Worm (Caenorhabditis elegans) whole organism, early embryonic: ENCODE measurements around the gene C03B1.14.

Experiments used
- ama-1 ChIP-seq: fragments of 150-350 bp; optimal IDR thresholded peaks from 2 replicates; lab custom pipeline; 2014
- ets-7 ChIP-seq: sonication (generic microtip); optimal IDR thresholded peaks from 2 replicates; lab custom pipeline; 2016; ENCODE audit warnings: missing genotype, missing genetic modification characterization, missing compliant biosample characterization
- hnd-1 ChIP-seq: sonication (generic microtip); optimal IDR thresholded peaks from 2 replicates; lab custom pipeline; 2016; ENCODE audit warnings: missing genetic modification characterization, missing compliant biosample characterization
- pes-1 ChIP-seq: fragments of 200-800 bp; sonication (Bioruptor generic); IDR thresholded peaks from 2 replicates; pipeline ENCODE4 v1.3.6; 2022; ENCODE audit warnings: missing genetic modification reagents, missing genetic modification characterization, missing compliant biosample characterization
- scrt-1 ChIP-seq: fragments of 200-800 bp; sonication (Bioruptor generic); IDR thresholded peaks from 2 replicates; pipeline ENCODE4 v1.3.6; 2022; ENCODE audit warnings: missing genetic modification characterization, missing compliant biosample characterization
- sea-1 ChIP-seq: fragments of 200-800 bp; sonication (Bioruptor generic); conservative IDR thresholded peaks from 2 replicates; pipeline ENCODE4 v1.3.6; 2022; ENCODE audit warnings: missing genetic modification characterization, missing compliant biosample characterization
- tbx-11 ChIP-seq: fragments of 200-800 bp; sonication (Bioruptor generic); IDR thresholded peaks from 2 replicates; pipeline ENCODE4 v1.3.6; 2022; ENCODE audit warnings: missing genetic modification characterization, missing compliant biosample characterization
- tra-4 ChIP-seq: sonication (generic microtip); optimal IDR thresholded peaks from 2 replicates; lab custom pipeline; 2017; ENCODE audit warnings: missing genetic modification characterization, missing compliant biosample characterization

- TF ChIP-seq sea-1 (GFP tag; lab: Robert Waterston, UW) (peak; percentile 79), pes-1 (GFP tag; lab: Robert Waterston, UW) (peak; percentile 92), ets-7 (tag; lab: Kevin White, UChicago) (no peak), tbx-11 (peak; percentile 88), scrt-1 (GFP tag; lab: Robert Waterston, UW) (peak; percentile 88), ama-1 (no peak), hnd-1 (tag; lab: Kevin White, UChicago) (peak; percentile 66), tra-4 (tag; lab: Kevin White, UChicago) (peak; percentile 28)
Observed at ce11 chrX:6371192-6372116, 10.9 kb upstream of the C03B1.14 start.
